Worm (Caenorhabditis elegans) whole organism, L3 larva: ENCODE results near the gene B0228.6.

Source experiments
- R02D3.7 ChIP-seq: fragments of 150-350 bp; optimal IDR thresholded peaks from 2 replicates; lab custom pipeline; 2014; ENCODE audit warnings: missing biosample characterization, missing genetic modification characterization
- ZK546.5 ChIP-seq: sonication (generic microtip); optimal IDR thresholded peaks from 2 replicates; lab custom pipeline; 2017; ENCODE audit warnings: missing biosample characterization, missing genetic modification characterization
- aly-2 ChIP-seq: fragments of 150-350 bp; optimal IDR thresholded peaks from 2 replicates; lab custom pipeline; 2014; ENCODE audit warnings: missing biosample characterization, missing genetic modification characterization
- ama-1 ChIP-seq: fragments of 150-350 bp; optimal IDR thresholded peaks from 2 replicates; lab custom pipeline; 2018
- ceh-16 ChIP-seq: sonication (generic microtip); optimal IDR thresholded peaks from 2 replicates; lab custom pipeline; 2017; ENCODE audit warnings: missing biosample characterization, missing genetic modification characterization
- ceh-28 ChIP-seq: fragments of 150-350 bp; optimal IDR thresholded peaks from 2 replicates; lab custom pipeline; 2014; ENCODE audit warnings: missing biosample characterization, missing genetic modification reagents, missing genetic modification characterization
- ceh-82 ChIP-seq: fragments of 150-350 bp; optimal IDR thresholded peaks from 2 replicates; lab custom pipeline; 2014; ENCODE audit warnings: missing biosample characterization, missing genetic modification characterization
- daf-12 ChIP-seq: fragments of 150-350 bp; optimal IDR thresholded peaks from 2 replicates; lab custom pipeline; 2014; ENCODE audit warnings: missing biosample characterization, missing genetic modification reagents, missing genetic modification characterization
- egl-5 ChIP-seq: fragments of 150-350 bp; optimal IDR thresholded peaks from 2 replicates; lab custom pipeline; 2017; ENCODE audit warnings: missing biosample characterization, missing genetic modification reagents, missing genetic modification characterization, inconsistent platforms
- elt-1 ChIP-seq: fragments of 150-350 bp; optimal IDR thresholded peaks from 2 replicates; lab custom pipeline; 2014; ENCODE audit warnings: missing biosample characterization, missing genetic modification characterization
- elt-2 ChIP-seq: sonication (generic microtip); optimal IDR thresholded peaks from 2 replicates; lab custom pipeline; 2016; ENCODE audit warnings: missing genetic modification reagents, mild to moderate bottlenecking, missing genetic modification characterization, missing compliant biosample characterization
- elt-3 ChIP-seq, 3 experiments: fragments of 150-350 bp in 1 of 3; sonication (generic microtip) in 2 of 3; optimal IDR thresholded peaks; 2 replicates in 2 of 3; 4 replicates in 1 of 3; lab custom pipeline; 2014 to 2017; ENCODE audit warnings: missing biosample characterization in 3 of 3, missing genetic modification characterization in 3 of 3
- eor-1 ChIP-seq, 2 experiments: fragments of 150-350 bp; optimal IDR thresholded peaks; 2 replicates each; lab custom pipeline; 2014 to 2018; ENCODE audit warnings: missing biosample characterization in 2 of 2, missing genetic modification characterization in 2 of 2
- fkh-10 ChIP-seq: sonication (generic microtip); optimal IDR thresholded peaks from 2 replicates; lab custom pipeline; 2017; ENCODE audit warnings: missing biosample characterization, missing genetic modification reagents, missing genetic modification characterization
- fkh-2 ChIP-seq: fragments of 150-350 bp; optimal IDR thresholded peaks from 2 replicates; lab custom pipeline; 2014; ENCODE audit warnings: missing biosample characterization, missing genetic modification reagents, missing genetic modification characterization
- hmg-11 ChIP-seq: sonication (generic microtip); optimal IDR thresholded peaks from 2 replicates; lab custom pipeline; 2016; ENCODE audit warnings: missing genetic modification characterization, missing compliant biosample characterization
- jun-1 ChIP-seq: fragments of 150-350 bp; optimal IDR thresholded peaks from 2 replicates; lab custom pipeline; 2014; ENCODE audit warnings: missing biosample characterization, missing genetic modification reagents, missing genetic modification characterization
- lin-39 ChIP-seq: fragments of 150-350 bp; optimal IDR thresholded peaks from 2 replicates; lab custom pipeline; 2018; ENCODE audit warnings: missing biosample characterization, missing genetic modification reagents, missing genetic modification characterization
- nfya-1 ChIP-seq: sonication (generic microtip); optimal IDR thresholded peaks from 2 replicates; lab custom pipeline; 2017; ENCODE audit warnings: missing genetic modification characterization, mild to moderate bottlenecking, missing compliant biosample characterization, antibody characterized with exemption, moderate library complexity; ENCODE audit not compliant: insufficient read depth
- nhr-11 ChIP-seq: fragments of 150-350 bp; optimal IDR thresholded peaks from 2 replicates; lab custom pipeline; 2014; ENCODE audit warnings: missing biosample characterization, missing genetic modification characterization
- nhr-12 ChIP-seq: fragments of 150-350 bp; optimal IDR thresholded peaks from 2 replicates; lab custom pipeline; 2014; ENCODE audit warnings: missing biosample characterization, missing genetic modification characterization
- nhr-237 ChIP-seq: fragments of 150-350 bp; optimal IDR thresholded peaks from 2 replicates; lab custom pipeline; 2014; ENCODE audit warnings: missing biosample characterization, missing genetic modification characterization
- nhr-25 ChIP-seq: sonication (generic microtip); optimal IDR thresholded peaks from 2 replicates; lab custom pipeline; 2017; ENCODE audit warnings: missing biosample characterization, missing genetic modification characterization
- nhr-28 ChIP-seq: fragments of 150-350 bp; optimal IDR thresholded peaks from 2 replicates; lab custom pipeline; 2014; ENCODE audit warnings: missing biosample characterization, missing genetic modification characterization
- nhr-43 ChIP-seq: sonication (generic microtip); optimal IDR thresholded peaks from 2 replicates; lab custom pipeline; 2016; ENCODE audit warnings: mild to moderate bottlenecking, missing genetic modification characterization, missing compliant biosample characterization; ENCODE audit not compliant: poor library complexity, severe bottlenecking
- nhr-67 ChIP-seq: fragments of 150-350 bp; optimal IDR thresholded peaks from 2 replicates; lab custom pipeline; 2014; ENCODE audit warnings: missing biosample characterization, missing genetic modification characterization
- nhr-76 ChIP-seq: fragments of 150-350 bp; sonication (generic microtip); optimal IDR thresholded peaks from 5 replicates; lab custom pipeline; 2014; ENCODE audit warnings: missing biosample characterization, missing genetic modification characterization
- pha-4 ChIP-seq: fragments of 150-350 bp; optimal IDR thresholded peaks from 2 replicates; lab custom pipeline; 2014; ENCODE audit warnings: missing biosample characterization, missing genetic modification reagents, missing genetic modification characterization
- pqm-1 ChIP-seq: fragments of 150-350 bp; optimal IDR thresholded peaks from 2 replicates; lab custom pipeline; 2017; ENCODE audit warnings: missing biosample characterization, missing genetic modification characterization, inconsistent platforms
- sea-2 ChIP-seq: fragments of 150-350 bp; sonication (generic microtip); optimal IDR thresholded peaks from 4 replicates; lab custom pipeline; 2014; ENCODE audit warnings: missing biosample characterization, missing genetic modification reagents, missing genetic modification characterization
- skn-1 ChIP-seq: fragments of 150-350 bp; optimal IDR thresholded peaks from 2 replicates; lab custom pipeline; 2014; ENCODE audit warnings: missing biosample characterization, missing genetic modification characterization
- tbx-2 ChIP-seq: sonication (generic microtip); optimal IDR thresholded peaks from 2 replicates; lab custom pipeline; 2016; ENCODE audit warnings: mild to moderate bottlenecking, missing genetic modification characterization, missing compliant biosample characterization
- unc-39 ChIP-seq: sonication (generic microtip); optimal IDR thresholded peaks from 4 replicates; lab custom pipeline; 2017; ENCODE audit warnings: missing biosample characterization, missing genetic modification characterization
- ztf-11 ChIP-seq: fragments of 150-350 bp; optimal IDR thresholded peaks from 2 replicates; lab custom pipeline; 2014; ENCODE audit warnings: missing biosample characterization, missing genetic modification characterization
- ztf-4 ChIP-seq: fragments of 150-350 bp; optimal IDR thresholded peaks from 2 replicates; lab custom pipeline; 2014; ENCODE audit warnings: missing biosample characterization, missing genetic modification characterization

Gene B0228.6

DNA sequence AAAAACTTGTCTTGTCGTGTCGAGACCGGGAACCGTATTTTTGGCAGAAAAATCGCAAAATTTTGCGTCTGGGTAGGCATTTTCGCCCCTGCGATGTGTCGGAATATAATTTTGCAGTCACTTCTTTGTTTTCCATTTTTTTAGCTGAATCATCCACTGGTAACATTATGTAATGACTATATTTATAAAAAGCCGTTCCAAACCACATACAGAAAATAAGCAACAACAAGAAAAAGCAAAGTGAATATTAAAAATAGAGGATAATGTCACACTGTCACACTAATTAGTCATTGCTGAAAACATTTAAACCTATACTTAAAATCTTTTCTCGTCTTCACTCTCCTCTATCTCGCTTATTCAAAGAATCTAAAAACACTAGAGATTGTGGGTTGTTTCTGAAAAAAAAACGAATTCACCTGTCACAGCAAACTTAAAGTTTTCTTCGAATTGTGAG, 45.6 kb downstream of the B0228.6 start, which contains the start of gene sre-1:
Gene sre-1, plus strand, starts transcription at position 404 of the 454 bp plus-strand sequence.
- TF ChIP-seq pha-4 (tag; lab: Kevin White, UChicago), result no peak
- TF ChIP-seq pqm-1, result no peak
- TF ChIP-seq nhr-12 (tag; lab: Kevin White, UChicago), result no peak
- TF ChIP-seq elt-2, result no peak
- TF ChIP-seq nhr-76, result no peak
- TF ChIP-seq fkh-10, result no peak
- TF ChIP-seq ZK546.5 (tag; lab: Kevin White, UChicago), result no peak
- no peak for TF ChIP-seq nhr-11

DNA sequence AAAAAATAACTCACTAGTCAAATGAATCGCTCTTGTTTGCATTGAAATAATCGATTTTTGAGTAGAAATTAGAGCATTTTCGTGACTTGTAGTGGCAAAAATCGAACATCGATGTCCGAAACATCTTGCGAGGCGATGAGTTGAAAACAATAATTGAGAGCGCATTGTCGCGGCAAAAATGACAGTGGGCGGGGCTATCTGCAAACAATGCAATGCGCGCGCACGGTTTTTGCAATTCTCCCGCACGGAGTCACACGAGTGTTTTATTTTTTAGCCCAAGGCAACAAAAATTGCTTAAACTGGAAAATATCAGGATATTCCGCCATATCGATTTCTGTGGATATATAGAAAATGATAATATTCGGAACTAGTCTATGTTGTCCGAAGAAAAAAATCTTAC, 46.4 kb downstream of the B0228.6 start, which contains the start of gene B0495.9:
Gene B0495.9, minus strand, starts transcription at position 171 of the 400 bp plus-strand sequence.
- TF ChIP-seq skn-1 (tag; lab: Kevin White, UChicago) (no peak), unc-39 (no peak), ZK546.5 (tag; lab: Kevin White, UChicago) (no peak), hmg-11 (tag; lab: Kevin White, UChicago) (peak; percentile 65), nfya-1 (tag; lab: Kevin White, UChicago) (peak; percentile 61), lin-39 (tag; lab: Kevin White, UChicago) (peak; percentile 70), fkh-10 (no peak), tbx-2 (tag; lab: Kevin White, UChicago) (no peak), jun-1 (no peak), ztf-4 (no peak), nhr-25 (tag; lab: Kevin White, UChicago) (no peak), nhr-237 (tag; lab: Kevin White, UChicago) (no peak), elt-2 (peak; percentile 35), nhr-67 (peak; percentile 33), R02D3.7 (tag; lab: Kevin White, UChicago) (peak; percentile 29), ceh-28 (tag; lab: Kevin White, UChicago) (peak; percentile 17), ceh-82 (tag; lab: Kevin White, UChicago) (peak; percentile 27), nhr-12 (tag; lab: Kevin White, UChicago) (no peak), ama-1 (peak; percentile 51), daf-12 (tag; lab: Kevin White, UChicago) (no peak), elt-3 (tag; optimal IDR thresholded peaks at IDR 0.05; lab: Kevin White, UChicago) (no peak), nhr-43 (tag; lab: Kevin White, UChicago) (peak; percentile 73), aly-2 (tag; lab: Kevin White, UChicago) (no peak)

DNA sequence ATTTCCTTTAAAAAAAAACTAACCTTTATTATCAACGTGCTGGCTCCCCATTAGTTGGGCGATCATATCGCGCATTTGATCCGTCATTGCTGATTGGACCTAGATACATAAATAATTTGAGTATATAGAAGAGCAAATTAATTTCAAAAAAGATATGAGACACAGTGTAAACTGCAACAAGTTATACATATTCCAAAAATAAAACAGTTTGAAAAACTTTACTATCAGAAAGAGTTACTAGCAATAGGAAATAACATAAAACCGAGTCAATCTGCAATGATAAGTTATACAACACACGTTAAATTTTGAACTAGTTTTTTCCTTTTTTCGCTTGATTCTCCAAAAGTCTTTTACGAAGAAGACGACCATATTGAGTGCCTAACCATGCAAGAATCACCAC, 47.6 kb downstream of the B0228.6 start, which contains the start of gene luc-7L:
Gene luc-7L, minus strand, starts transcription at position 101 of the 400 bp plus-strand sequence.
- TF ChIP-seq egl-5 (tag; lab: Kevin White, UChicago) (no peak), ceh-16 (no peak), fkh-2 (tag; lab: Kevin White, UChicago) (no peak), ama-1 (no peak), ztf-11 (no peak), eor-1 (tag; optimal IDR thresholded peaks at IDR 0.05; lab: Kevin White, UChicago) (no peak)

ce11 chrII:7705152-7705551, 49.8 kb downstream of the B0228.6 start, which contains the start of gene B0495.7:
Gene B0495.7, minus strand, starts transcription at chrII:7705233.
- TF ChIP-seq jun-1, result no peak
- TF ChIP-seq sea-2 (GFP tag; lab: Kevin White, UChicago), result no peak
- TF ChIP-seq nhr-237 (tag; lab: Kevin White, UChicago), result no peak
- TF ChIP-seq pha-4 (tag; lab: Kevin White, UChicago), result peak; percentile 25
- no peak for TF ChIP-seq nhr-25 (tag; lab: Kevin White, UChicago)
- no peak for TF ChIP-seq egl-5 (tag; lab: Kevin White, UChicago)
- no peak for TF ChIP-seq ama-1
- TF ChIP-seq hmg-11 (tag; lab: Kevin White, UChicago), result no peak
- TF ChIP-seq elt-1 (tag; lab: Kevin White, UChicago), result no peak
- no peak for TF ChIP-seq nhr-12 (tag; lab: Kevin White, UChicago)
- peak; percentile 69 for TF ChIP-seq elt-2
- no peak for TF ChIP-seq nhr-43 (tag; lab: Kevin White, UChicago)
- TF ChIP-seq pqm-1, result peak; percentile 65
- TF ChIP-seq fkh-10, result no peak
- TF ChIP-seq nhr-28 (tag; lab: Kevin White, UChicago), result no peak
